Worm (Caenorhabditis elegans): Measurements from ENCODE around the gene hsp-1.

DNA sequence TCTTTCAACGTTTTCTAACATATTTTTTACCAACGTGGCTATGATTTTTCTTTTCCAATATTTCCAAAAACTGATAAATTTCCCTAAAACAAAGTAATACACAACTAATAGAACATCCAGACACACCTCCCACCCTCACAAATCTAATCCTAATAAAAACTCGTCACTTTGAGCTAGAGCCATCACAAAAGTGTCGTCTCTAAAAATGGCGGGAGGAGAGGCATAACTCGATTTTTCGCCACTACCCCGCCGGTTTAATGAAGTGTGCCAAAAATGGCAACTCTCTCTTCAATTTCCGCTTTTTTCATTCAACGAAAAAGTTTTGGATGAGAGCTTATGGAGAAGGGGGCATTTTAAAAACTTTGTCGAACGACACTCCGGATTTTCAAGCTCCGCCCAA, 45.9 kb upstream of the hsp-1 start:
- no peak for TF ChIP-seq sox-2 (GFP tag; IDR thresholded peaks at IDR 0.05)
- TF ChIP-seq ceh-14 (tag; optimal IDR thresholded peaks at IDR 0.05): no peak
